Worm (Caenorhabditis elegans): ENCODE results near the gene F01D5.7.
A peak's percentile ranks its signal among the peaks of the same experiment; 100 is the strongest.

Gene F01D5.7

ce11 chrII:14008359-14008758 lies at the start of gene F01D5.7:
Gene F01D5.7 (plus strand): TSS chrII:14008659.
- TF ChIP-seq grh-1 (GFP tag; IDR thresholded peaks at IDR 0.05), result no peak
- TF ChIP-seq ceh-82 (tag; optimal IDR thresholded peaks at IDR 0.05), result no peak
- TF ChIP-seq lin-13 (GFP tag; optimal IDR thresholded peaks at IDR 0.05), result no peak
- no peak for TF ChIP-seq pax-3 (tag; optimal IDR thresholded peaks at IDR 0.05)
- TF ChIP-seq C34B4.2 (tag; optimal IDR thresholded peaks at IDR 0.05), result no peak
- TF ChIP-seq vab-15 (tag; optimal IDR thresholded peaks at IDR 0.05), result no peak
- TF ChIP-seq unc-62 (GFP tag; optimal IDR thresholded peaks at IDR 0.05), result no peak
- no peak for TF ChIP-seq fkh-10 (GFP tag; optimal IDR thresholded peaks at IDR 0.05)
- no peak for TF ChIP-seq sptf-1 (tag; optimal IDR thresholded peaks at IDR 0.05)
- no peak for TF ChIP-seq ceh-90 (tag; optimal IDR thresholded peaks at IDR 0.05)
- no peak for TF ChIP-seq ets-5 (GFP tag; IDR thresholded peaks at IDR 0.05)
- TF ChIP-seq ztf-11 (tag; optimal IDR thresholded peaks at IDR 0.05), result no peak
- TF ChIP-seq mef-2 (tag; optimal IDR thresholded peaks at IDR 0.05), result no peak
- no peak for TF ChIP-seq dpl-1 (GFP tag; optimal IDR thresholded peaks at IDR 0.05)
- no peak for TF ChIP-seq hlh-17 (GFP tag; optimal IDR thresholded peaks at IDR 0.05; ENCODE audit: borderline replicate concordance)
- TF ChIP-seq nhr-76 (tag; optimal IDR thresholded peaks at IDR 0.05), result no peak

ce11 chrII:13961567-13961966 lies 46.9 kb upstream of the F01D5.7 start:
- TF ChIP-seq rnt-1 (tag; optimal IDR thresholded peaks at IDR 0.05) (no peak), nhr-85 (tag) (peak; percentile 14)

ce11 chrII:13962319-13962718 lies 46.1 kb upstream of the F01D5.7 start, which contains the start of gene rpi-1:
Gene rpi-1 (minus strand): TSS chrII:13962419.
- TF ChIP-seq aly-2 (tag; optimal IDR thresholded peaks at IDR 0.05) (no peak), isw-1 (GFP tag; IDR thresholded peaks at IDR 0.05) (no peak), blmp-1 (tag; optimal IDR thresholded peaks at IDR 0.05) (no peak), nhr-90 (tag; optimal IDR thresholded peaks at IDR 0.05; ENCODE audit: poor library complexity) (no peak), lin-13 (GFP tag; optimal IDR thresholded peaks at IDR 0.05) (no peak), lsy-2 (tag; optimal IDR thresholded peaks at IDR 0.05) (no peak), hpl-2 (GFP tag; optimal IDR thresholded peaks at IDR 0.05) (no peak), unc-62 (GFP tag; optimal IDR thresholded peaks at IDR 0.05) (no peak), lin-15B (tag; optimal IDR thresholded peaks at IDR 0.05) (no peak)

ce11 chrII:13964325-13964724 lies 44.1 kb upstream of the F01D5.7 start:
- TF ChIP-seq irx-1 (tag; optimal IDR thresholded peaks at IDR 0.05) (no peak), swsn-7 (tag; optimal IDR thresholded peaks at IDR 0.05) (peak; percentile 7), ceh-88 (GFP tag; IDR thresholded peaks at IDR 0.05) (no peak), nhr-20 (tag; optimal IDR thresholded peaks at IDR 0.05) (peak; percentile 2), F16B12.6 (tag; optimal IDR thresholded peaks at IDR 0.05) (no peak), isw-1 (GFP tag; IDR thresholded peaks at IDR 0.05) (no peak), grh-1 (GFP tag; IDR thresholded peaks at IDR 0.05) (no peak), dsc-1 (tag; optimal IDR thresholded peaks at IDR 0.05) (peak; percentile 67), nhr-19 (GFP tag; conservative IDR thresholded peaks at IDR 0.05) (no peak), mep-1 (tag; optimal IDR thresholded peaks at IDR 0.05) (no peak), elt-3 (tag; optimal IDR thresholded peaks at IDR 0.05) (no peak), fkh-10 (GFP tag; optimal IDR thresholded peaks at IDR 0.05) (peak; percentile 15), unc-30 (tag; optimal IDR thresholded peaks at IDR 0.05) (no peak), nhr-11 (tag; optimal IDR thresholded peaks at IDR 0.05) (no peak), hlh-17 (GFP tag; optimal IDR thresholded peaks at IDR 0.05; ENCODE audit: borderline replicate concordance) (no peak), fkh-8 (tag; optimal IDR thresholded peaks at IDR 0.05) (peak; percentile 87), nhr-47 (tag; optimal IDR thresholded peaks at IDR 0.05) (peak; percentile 26), jun-1 (tag; optimal IDR thresholded peaks at IDR 0.05) (peak; percentile 12), nhr-237 (tag; optimal IDR thresholded peaks at IDR 0.05) (no peak), ama-1 (optimal IDR thresholded peaks at IDR 0.05) (no peak), fos-1 (tag; optimal IDR thresholded peaks at IDR 0.05) (no peak), sptf-1 (tag; optimal IDR thresholded peaks at IDR 0.05) (no peak), ztf-4 (tag; optimal IDR thresholded peaks at IDR 0.05) (no peak), nhr-71 (tag; optimal IDR thresholded peaks at IDR 0.05) (peak; percentile 49), efl-1 (optimal IDR thresholded peaks at IDR 0.05) (no peak), efl-1 (GFP tag; optimal IDR thresholded peaks at IDR 0.05 in 1 of 2) (no peak), lin-15B (tag; optimal IDR thresholded peaks at IDR 0.05) (no peak), lin-14 (GFP tag; optimal IDR thresholded peaks at IDR 0.05) (no peak), ceh-63 (GFP tag; optimal IDR thresholded peaks at IDR 0.05) (no peak), ceh-8 (GFP tag; optimal IDR thresholded peaks at IDR 0.05) (peak; percentile 17)

All from whole organism, L1 larva.